Worm (Caenorhabditis elegans) whole organism, late embryonic: ENCODE measurements around the gene F15D4.5.

ENCODE experiments used
- K09A11.1 ChIP-seq: sonication (generic microtip); optimal IDR thresholded peaks from 2 replicates; lab custom pipeline; 2017; ENCODE audit warnings: antibody characterized with exemption, mild to moderate bottlenecking, missing genetic modification characterization, missing compliant biosample characterization; ENCODE audit not compliant: insufficient read depth
- ama-1 ChIP-seq: fragments of 150-350 bp; optimal IDR thresholded peaks from 2 replicates; lab custom pipeline; 2014
- ceh-2 ChIP-seq: sonication (generic microtip); optimal IDR thresholded peaks from 2 replicates; lab custom pipeline; 2016; ENCODE audit warnings: missing genotype, missing genetic modification characterization, missing compliant biosample characterization
- ceh-6 ChIP-seq: fragments of 200-800 bp; sonication (Bioruptor generic); optimal IDR thresholded peaks from 2 replicates; lab custom pipeline; 2018; ENCODE audit warnings: mild to moderate bottlenecking, missing genetic modification characterization, missing compliant biosample characterization
- npax-4 ChIP-seq: sonication (generic microtip); optimal IDR thresholded peaks from 2 replicates; lab custom pipeline; 2016; ENCODE audit warnings: missing genetic modification characterization, missing compliant biosample characterization
- tbx-2 ChIP-seq: sonication (generic microtip); optimal IDR thresholded peaks from 2 replicates; lab custom pipeline; 2016; ENCODE audit warnings: missing genetic modification characterization, missing compliant biosample characterization
- ztf-16 ChIP-seq: sonication (generic microtip); optimal IDR thresholded peaks from 2 replicates; lab custom pipeline; 2017; ENCODE audit warnings: missing genetic modification characterization, missing compliant biosample characterization

ce11 chrII:13292913-13293312 lies 47.7 kb downstream of the F15D4.5 start:
- no peak for TF ChIP-seq ama-1 (lab: Kevin White, UChicago)
- TF ChIP-seq ceh-2 (tag; lab: Kevin White, UChicago), result no peak
- TF ChIP-seq tbx-2 (tag; lab: Kevin White, UChicago), result no peak
- TF ChIP-seq K09A11.1 (tag; lab: Kevin White, UChicago), result no peak
- no peak for TF ChIP-seq ceh-6 (GFP tag; lab: Kevin White, UChicago)
- no peak for TF ChIP-seq ztf-16 (tag; lab: Kevin White, UChicago)
- TF ChIP-seq npax-4, result no peak
